Fruit fly (Drosophila melanogaster) whole organism, prepupa: Measurements from ENCODE around the gene CG14391.

Experiments
- CG6854 ChIP-seq: fragments of 200-800 bp; sonication (Bioruptor generic); optimal IDR thresholded peaks from 2 replicates; lab custom pipeline; 2017; ENCODE audit warnings: missing biosample characterization, mild to moderate bottlenecking, missing genetic modification characterization
- Eip75B ChIP-seq: fragments of 200-800 bp; sonication (Bioruptor generic); optimal IDR thresholded peaks from 3 replicates; lab custom pipeline; 2016; ENCODE audit warnings: missing biosample characterization, missing genetic modification characterization
- Eip78C ChIP-seq: fragments of 200-800 bp; sonication (Bioruptor generic); peaks from one replicate; lab custom pipeline; 2016; ENCODE audit warnings: missing biosample characterization, missing genetic modification characterization
- Hr38 ChIP-seq: sonication (Bioruptor generic); optimal IDR thresholded peaks from 2 replicates; lab custom pipeline; 2016; ENCODE audit warnings: missing biosample characterization, missing genetic modification characterization
- Hr4 ChIP-seq: fragments of 200-800 bp; sonication (Bioruptor generic); optimal IDR thresholded peaks from 3 replicates; lab custom pipeline; 2016; ENCODE audit warnings: missing biosample characterization, missing genetic modification characterization
- Lpt ChIP-seq: fragments of 200-800 bp; sonication (Bioruptor generic); optimal IDR thresholded peaks from 3 replicates; lab custom pipeline; 2016; ENCODE audit warnings: missing biosample characterization, missing genetic modification characterization
- Sox102F ChIP-seq: fragments of 200-800 bp; sonication (Bioruptor generic); optimal IDR thresholded peaks from 2 replicates; lab custom pipeline; 2016; ENCODE audit warnings: missing biosample characterization, mild to moderate bottlenecking, missing genetic modification characterization
- lz ChIP-seq: fragments of 200-800 bp; sonication (Bioruptor generic); optimal IDR thresholded peaks from 3 replicates; lab custom pipeline; 2016; ENCODE audit warnings: missing biosample characterization, missing genetic modification characterization
- net ChIP-seq: fragments of 200-800 bp; sonication (Bioruptor generic); optimal IDR thresholded peaks from 3 replicates; lab custom pipeline; 2016; ENCODE audit warnings: missing biosample characterization, missing genetic modification characterization
- ss ChIP-seq, 2 experiments: fragments of 200-800 bp; sonication (Bioruptor generic); optimal IDR thresholded peaks; 2 replicates in 1 of 2; 3 replicates in 1 of 2; lab custom pipeline; 2017 to 2018; ENCODE audit warnings: mild to moderate bottlenecking in 2 of 2, missing biosample characterization in 2 of 2, missing genetic modification characterization in 2 of 2, moderate library complexity in 1 of 2
- svp ChIP-seq: fragments of 200-800 bp; sonication (Bioruptor generic); peaks from one replicate; lab custom pipeline; 2016; ENCODE audit warnings: missing biosample characterization, missing genetic modification characterization

- TF ChIP-seq CG6854 (GFP tag; lab: Kevin White, UChicago) (no peak), net (GFP tag; lab: Kevin White, UChicago) (no peak), ss (GFP tag; optimal IDR thresholded peaks at IDR 0.05; lab: Kevin White, UChicago) (no peak), Hr38 (GFP tag; lab: Kevin White, UChicago) (no peak), Lpt (GFP tag; lab: Kevin White, UChicago) (no peak), Hr4 (GFP tag; lab: Kevin White, UChicago) (no peak), svp (GFP tag; lab: Kevin White, UChicago) (no peak), lz (GFP tag; lab: Kevin White, UChicago) (no peak), Eip75B (GFP tag; lab: Kevin White, UChicago) (no peak), Sox102F (GFP tag; lab: Kevin White, UChicago) (no peak), Eip78C (GFP tag; lab: Kevin White, UChicago) (no peak)
Measured at dm6 chr3R:12692497-12692896, 2.1 kb downstream of the CG14391 start, which contains the start of gene CG31347.
